Fruit fly (Drosophila melanogaster) whole organism, embryonic: ENCODE data around the gene Non3.
A peak's percentile ranks its signal among the peaks of the same experiment; 100 is the strongest.

Experiments used
- Atf3 ChIP-seq: fragments of 200-800 bp; sonication (Bioruptor generic); optimal IDR thresholded peaks from 3 replicates; lab custom pipeline; 2016; ENCODE audit warnings: missing biosample characterization, missing genetic modification characterization
- Atf6 ChIP-seq: fragments of 200-800 bp; sonication (Bioruptor generic); IDR thresholded peaks from 2 replicates; pipeline ENCODE4 v1.3.6; 2022; ENCODE audit warnings: missing biosample characterization, missing genetic modification characterization
- CG10321 ChIP-seq: fragments of 200-800 bp; sonication (Bioruptor generic); IDR thresholded peaks from 2 replicates; pipeline ENCODE4 v1.3.6; 2022; ENCODE audit warnings: missing biosample characterization, missing genetic modification characterization
- CG10979 ChIP-seq: fragments of 200-800 bp; sonication (Bioruptor generic); optimal IDR thresholded peaks from 2 replicates; lab custom pipeline; 2018; ENCODE audit warnings: missing biosample characterization, mild to moderate bottlenecking, missing genetic modification characterization, moderate library complexity
- CG11093 ChIP-seq: fragments of 200-800 bp; sonication (Bioruptor generic); IDR thresholded peaks from 3 replicates; pipeline ENCODE4 v1.3.6; 2022; ENCODE audit warnings: missing biosample characterization, missing genetic modification characterization
- CG12942 ChIP-seq: fragments of 200-800 bp; sonication (Bioruptor generic); optimal IDR thresholded peaks from 3 replicates; lab custom pipeline; 2016; ENCODE audit warnings: missing biosample characterization, missing genetic modification characterization
- CG13624 ChIP-seq: fragments of 200-800 bp; sonication (Bioruptor generic); optimal IDR thresholded peaks from 2 replicates; lab custom pipeline; 2016; ENCODE audit warnings: missing biosample characterization, missing genetic modification characterization
- CG16813 ChIP-seq: fragments of 200-800 bp; sonication (Bioruptor generic); IDR thresholded peaks from 3 replicates; pipeline ENCODE4 v1.3.6; 2022; ENCODE audit warnings: missing biosample characterization, missing genetic modification characterization; ENCODE audit not compliant: partially characterized antibody
- CG17612 ChIP-seq: fragments of 200-800 bp; sonication (Bioruptor generic); IDR thresholded peaks from 2 replicates; pipeline ENCODE4 v1.3.6; 2022; ENCODE audit warnings: missing biosample characterization, missing genetic modification characterization
- CG17829 ChIP-seq: fragments of 200-800 bp; optimal IDR thresholded peaks from 2 replicates; lab custom pipeline; 2019; ENCODE audit warnings: missing biosample characterization, mild to moderate bottlenecking, missing genetic modification characterization, moderate library complexity
- CG2202 ChIP-seq: fragments of 200-800 bp; sonication (Bioruptor generic); optimal IDR thresholded peaks from 2 replicates; lab custom pipeline; 2018; ENCODE audit warnings: missing biosample characterization, mild to moderate bottlenecking, missing genetic modification characterization
- CG2678 ChIP-seq: fragments of 200-800 bp; sonication (Bioruptor generic); optimal IDR thresholded peaks from 3 replicates; lab custom pipeline; 2019; ENCODE audit warnings: missing biosample characterization, mild to moderate bottlenecking, missing genetic modification characterization, moderate library complexity
- CG34224 ChIP-seq: fragments of 200-800 bp; sonication (Bioruptor generic); IDR thresholded peaks from 3 replicates; pipeline ENCODE4 v1.3.6; 2022; ENCODE audit warnings: missing biosample characterization, missing genetic modification characterization; ENCODE audit not compliant: partially characterized antibody
- CG7372 ChIP-seq: fragments of 200-800 bp; sonication (Bioruptor generic); IDR thresholded peaks from 2 replicates; pipeline ENCODE4 v1.3.6; 2022; ENCODE audit warnings: missing biosample characterization, missing genetic modification characterization
- CG8290 ChIP-seq, 3 experiments: fragments of 200-800 bp; sonication (Bioruptor generic); optimal IDR thresholded peaks; 2 replicates each; lab custom pipeline; 2016 to 2019; ENCODE audit warnings: missing biosample characterization in 3 of 3, missing genetic modification characterization in 3 of 3, mild to moderate bottlenecking in 2 of 3, moderate library complexity in 1 of 3
- CG9609 ChIP-seq: fragments of 200-800 bp; sonication (Bioruptor generic); optimal IDR thresholded peaks from 3 replicates; lab custom pipeline; 2016; ENCODE audit warnings: missing biosample characterization, missing genetic modification characterization
- CTCF ChIP-seq: fragments of 200-800 bp; sonication (Bioruptor generic); optimal IDR thresholded peaks from 2 replicates; lab custom pipeline; 2017; ENCODE audit warnings: missing biosample characterization, mild to moderate bottlenecking, missing genetic modification characterization, moderate library complexity
- Dip3 ChIP-seq: fragments of 200-800 bp; sonication (Bioruptor generic); optimal IDR thresholded peaks from 3 replicates; lab custom pipeline; 2016; ENCODE audit warnings: missing biosample characterization, missing genetic modification characterization
- Doc2 ChIP-seq: fragments of 200-800 bp; sonication (Bioruptor generic); IDR thresholded peaks from 2 replicates; pipeline ENCODE4 v1.3.6; 2022; ENCODE audit warnings: missing biosample characterization, missing genetic modification characterization
- Ets97D ChIP-seq: fragments of 200-800 bp; sonication (Bioruptor generic); optimal IDR thresholded peaks from 3 replicates; lab custom pipeline; 2016; ENCODE audit warnings: missing biosample characterization, missing genetic modification characterization
- Fer2 ChIP-seq: fragments of 200-800 bp; sonication (Bioruptor generic); optimal IDR thresholded peaks from 2 replicates; lab custom pipeline; 2018; ENCODE audit warnings: missing biosample characterization, mild to moderate bottlenecking, missing genetic modification characterization, moderate library complexity
- Gug ChIP-seq: fragments of 200-800 bp; sonication (Bioruptor generic); IDR thresholded peaks from 4 replicates; pipeline ENCODE4 v1.3.6; 2022; ENCODE audit warnings: missing biosample characterization, missing genetic modification characterization
- H2.0 ChIP-seq: fragments of 200-800 bp; sonication (Bioruptor generic); IDR thresholded peaks from 2 replicates; pipeline ENCODE4 v1.3.6; 2022; ENCODE audit warnings: missing biosample characterization, missing genetic modification characterization
- Hr78 ChIP-seq, 2 experiments: fragments of 200-800 bp in 1 of 2; fragments of >200 bp in 1 of 2; sonication (Bioruptor generic) in 1 of 2; optimal IDR thresholded peaks; 2 replicates each; lab custom pipeline; 2017 to 2019; ENCODE audit warnings: missing biosample characterization in 2 of 2, missing genetic modification characterization in 2 of 2, mild to moderate bottlenecking in 1 of 2, moderate library complexity in 1 of 2
- Kr ChIP-seq: fragments of 200-800 bp; sonication (Bioruptor generic); optimal IDR thresholded peaks from 2 replicates; lab custom pipeline; 2017; ENCODE audit warnings: missing biosample characterization, mild to moderate bottlenecking, missing genetic modification characterization
- MESR4 ChIP-seq: fragments of 200-800 bp; sonication (Bioruptor generic); optimal IDR thresholded peaks from 2 replicates; lab custom pipeline; 2018; ENCODE audit warnings: missing biosample characterization, mild to moderate bottlenecking, missing genetic modification characterization, moderate library complexity
- Max ChIP-seq: fragments of 200-800 bp; sonication (Bioruptor generic); optimal IDR thresholded peaks from 2 replicates; lab custom pipeline; 2016; ENCODE audit warnings: missing biosample characterization, mild to moderate bottlenecking, missing genetic modification characterization
- NC2β ChIP-seq: fragments of 200-800 bp; sonication (Bioruptor generic); optimal IDR thresholded peaks from 2 replicates; lab custom pipeline; 2016; ENCODE audit warnings: missing biosample characterization, missing genetic modification characterization
- Nf-YA ChIP-seq: fragments of 200-800 bp; sonication (Bioruptor generic); IDR thresholded peaks from 2 replicates; pipeline ENCODE4 v1.3.6; 2022; ENCODE audit warnings: missing biosample characterization, missing genetic modification characterization
- Sox100B ChIP-seq: fragments of 200-800 bp; sonication (Bioruptor generic); optimal IDR thresholded peaks from 3 replicates; lab custom pipeline; 2018; ENCODE audit warnings: missing biosample characterization, mild to moderate bottlenecking, missing genetic modification characterization
- ac ChIP-seq: fragments of 200-800 bp; sonication (Bioruptor generic); optimal IDR thresholded peaks from 3 replicates; lab custom pipeline; 2017; ENCODE audit warnings: missing biosample characterization, mild to moderate bottlenecking, missing genetic modification characterization
- ase ChIP-seq: fragments of 200-800 bp; sonication (Bioruptor generic); IDR thresholded peaks from 3 replicates; pipeline ENCODE4 v1.3.6; 2022; ENCODE audit warnings: missing biosample characterization, missing genetic modification characterization
- ato ChIP-seq: fragments of 200-800 bp; sonication (Bioruptor generic); IDR thresholded peaks from 2 replicates; pipeline ENCODE4 v1.3.6; 2022; ENCODE audit warnings: missing biosample characterization, missing genetic modification characterization; ENCODE audit not compliant: partially characterized antibody
- bbx ChIP-seq: fragments of 200-800 bp; sonication (Bioruptor generic); IDR thresholded peaks from 2 replicates; pipeline ENCODE4 v1.3.6; 2022; ENCODE audit warnings: missing biosample characterization, missing genetic modification characterization; ENCODE audit not compliant: partially characterized antibody
- corto ChIP-seq: fragments of 200-800 bp; sonication (Bioruptor generic); optimal IDR thresholded peaks from 2 replicates; lab custom pipeline; 2016; ENCODE audit warnings: missing biosample characterization, mild to moderate bottlenecking, missing genetic modification characterization, moderate library complexity
- ewg ChIP-seq: fragments of 200-800 bp; sonication (Bioruptor generic); optimal IDR thresholded peaks from 3 replicates; lab custom pipeline; 2017; ENCODE audit warnings: mild to moderate bottlenecking, missing biosample characterization, missing genetic modification reagents, missing genetic modification characterization
- kah ChIP-seq: fragments of 200-800 bp; sonication (Bioruptor generic); optimal IDR thresholded peaks from 2 replicates; lab custom pipeline; 2018; ENCODE audit warnings: missing biosample characterization, mild to moderate bottlenecking, missing genetic modification characterization
- lbe ChIP-seq: fragments of 200-800 bp; sonication (Bioruptor generic); optimal IDR thresholded peaks from 2 replicates; lab custom pipeline; 2016; ENCODE audit warnings: missing biosample characterization, mild to moderate bottlenecking, missing genetic modification characterization
- lilli ChIP-seq: fragments of 200-800 bp; sonication (Bioruptor generic); optimal IDR thresholded peaks from 3 replicates; lab custom pipeline; 2016; ENCODE audit warnings: missing biosample characterization, missing genetic modification characterization
- luna ChIP-seq: fragments of 200-800 bp; sonication (Bioruptor generic); optimal IDR thresholded peaks from 2 replicates; lab custom pipeline; 2016; ENCODE audit warnings: missing biosample characterization, missing genetic modification characterization
- nom ChIP-seq: fragments of 200-800 bp; sonication (Bioruptor generic); optimal IDR thresholded peaks from 2 replicates; lab custom pipeline; 2017; ENCODE audit warnings: missing biosample characterization, missing genetic modification characterization, mild to moderate bottlenecking, moderate library complexity, missing genetic modification reagents
- pan ChIP-seq, 4 experiments: fragments of >200 bp in 3 of 4; fragments of 200-800 bp in 1 of 4; sonication (Bioruptor generic) in 1 of 4; optimal IDR thresholded peaks in 3 of 4; IDR thresholded peaks in 1 of 4; 2 replicates each; pipeline versions ENCODE4 v1.3.6 to Lab custom; 2017 to 2022; ENCODE audit warnings: missing biosample characterization in 2 of 4, missing genetic modification characterization in 2 of 4, mixed read lengths in 1 of 4
- phol ChIP-seq: fragments of 200-800 bp; sonication (Bioruptor generic); optimal IDR thresholded peaks from 3 replicates; lab custom pipeline; 2018; ENCODE audit warnings: missing biosample characterization, mild to moderate bottlenecking, missing genetic modification characterization, moderate library complexity
- prd ChIP-seq, 3 experiments: fragments of >200 bp in 2 of 3; fragments of 200-800 bp in 1 of 3; sonication (Bioruptor generic) in 1 of 3; optimal IDR thresholded peaks in 2 of 3; IDR thresholded peaks in 1 of 3; 2 replicates in 2 of 3; 3 replicates in 1 of 3; pipeline versions ENCODE4 v1.3.6 to Lab custom; 2017 to 2022; ENCODE audit warnings: missing biosample characterization in 1 of 3, missing genetic modification characterization in 1 of 3
- salm ChIP-seq: fragments of 200-800 bp; sonication (Bioruptor generic); optimal IDR thresholded peaks from 2 replicates; lab custom pipeline; 2018; ENCODE audit warnings: missing biosample characterization, mild to moderate bottlenecking, missing genetic modification characterization
- sd ChIP-seq: fragments of 200-800 bp; sonication (Bioruptor generic); optimal IDR thresholded peaks from 3 replicates; lab custom pipeline; 2018; ENCODE audit warnings: missing biosample characterization, mild to moderate bottlenecking, missing genetic modification characterization, moderate library complexity
- sisA ChIP-seq: fragments of 200-800 bp; sonication (Bioruptor generic); IDR thresholded peaks from 2 replicates; pipeline ENCODE4 v1.3.6; 2022; ENCODE audit warnings: missing biosample characterization, missing genetic modification characterization
- tna ChIP-seq: fragments of 200-800 bp; sonication (Bioruptor generic); IDR thresholded peaks from 2 replicates; pipeline ENCODE4 v1.3.6; 2022; ENCODE audit warnings: missing biosample characterization, missing genetic modification characterization; ENCODE audit not compliant: partially characterized antibody

Non3 gene

DNA sequence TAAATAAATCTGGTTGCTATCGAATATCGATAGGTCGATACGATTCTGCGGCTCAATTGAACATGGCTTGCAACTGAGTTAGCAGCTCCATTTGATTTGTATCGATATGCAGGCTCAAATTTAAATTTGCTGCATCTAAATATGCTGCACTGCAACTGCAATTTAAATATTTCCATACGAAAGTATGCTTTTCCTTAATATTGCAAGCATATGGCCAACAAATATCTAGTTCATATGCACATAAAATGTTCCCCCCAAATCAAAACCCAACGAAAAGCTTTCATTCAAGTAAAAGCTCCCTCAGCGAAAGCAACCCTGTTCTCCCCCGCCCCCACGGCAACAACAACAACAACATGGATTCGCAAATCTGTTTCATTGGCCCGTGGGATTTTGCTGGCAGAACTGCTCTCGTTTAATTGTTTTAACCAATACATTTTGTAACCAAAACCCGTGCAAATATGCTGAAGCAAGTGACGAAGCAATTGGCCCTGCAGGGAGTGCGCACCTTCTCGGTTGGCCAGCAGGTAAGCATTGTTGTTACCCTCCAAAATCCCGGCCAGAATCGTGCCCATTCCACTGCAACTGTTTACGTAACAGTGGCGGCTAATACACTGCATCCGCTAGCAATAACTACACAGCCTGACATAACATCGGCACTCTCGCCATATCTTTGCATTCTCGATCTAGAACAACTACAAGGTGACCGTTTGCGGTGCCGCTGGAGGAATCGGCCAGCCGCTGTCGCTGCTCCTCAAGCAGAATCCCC is 2.7 kb downstream of the Non3 start, which contains the start of the genes CG7168 and Mdh2 (continued):
- TF ChIP-seq CG7372 (GFP tag; lab: Robert Waterston, UW) (no peak), salm (no peak), ewg (no peak), CG2678 (tag; lab: Kevin White, UChicago) (no peak), prd (optimal IDR thresholded peaks at IDR 0.05; lab: Kevin White, UChicago) (no peak), prd (GFP tag; IDR thresholded peaks at IDR 0.05; lab: Robert Waterston, UW) (no peak), sd (tag; lab: Kevin White, UChicago) (no peak), Doc2 (GFP tag; lab: Robert Waterston, UW) (no peak), ato (GFP tag; lab: Robert Waterston, UW) (peak; percentile 91), ac (GFP tag; lab: Kevin White, UChicago) (no peak), Atf6 (GFP tag; lab: Robert Waterston, UW) (no peak), phol (tag; lab: Kevin White, UChicago) (peak; percentile 44), luna (GFP tag; lab: Kevin White, UChicago) (no peak), MESR4 (GFP tag; lab: Kevin White, UChicago) (peak; percentile 34), Fer2 (tag; lab: Kevin White, UChicago) (no peak), CG8290 (GFP tag; optimal IDR thresholded peaks at IDR 0.05; lab: Kevin White, UChicago) (no peak), CG8290 (tag; optimal IDR thresholded peaks at IDR 0.05; lab: Kevin White, UChicago) (no peak), CG10979 (tag; lab: Kevin White, UChicago) (no peak), kah (no peak), Max (GFP tag; lab: Kevin White, UChicago) (no peak), CG34224 (GFP tag; lab: Robert Waterston, UW) (peak; percentile 79), CG17612 (GFP tag; lab: Robert Waterston, UW) (no peak), CG9609 (no peak), H2.0 (no peak), CG10321 (GFP tag; lab: Robert Waterston, UW) (no peak), CG12942 (GFP tag; lab: Kevin White, UChicago) (no peak), Ets97D (GFP tag; lab: Kevin White, UChicago) (peak; percentile 67), Nf-YA (GFP tag; lab: Robert Waterston, UW) (no peak), ase (GFP tag; lab: Robert Waterston, UW) (no peak), lbe (no peak), bbx (GFP tag; lab: Robert Waterston, UW) (peak; percentile 79), Kr (GFP tag; lab: Kevin White, UChicago) (no peak), CG2202 (tag; lab: Kevin White, UChicago) (no peak), NC2β (peak; percentile 16), Sox100B (GFP tag; lab: Kevin White, UChicago) (no peak), CG16813 (GFP tag; lab: Robert Waterston, UW) (peak; percentile 81), Hr78 (GFP tag; optimal IDR thresholded peaks at IDR 0.05; lab: Kevin White, UChicago) (no peak), CTCF (peak; percentile 9), lilli (GFP tag; lab: Kevin White, UChicago) (peak; percentile 32), CG11093 (GFP tag; lab: Robert Waterston, UW) (no peak), CG13624 (no peak), sisA (GFP tag; lab: Robert Waterston, UW) (no peak), corto (GFP tag; lab: Kevin White, UChicago) (no peak), Gug (GFP tag; lab: Robert Waterston, UW) (no peak), nom (GFP tag; lab: Kevin White, UChicago) (no peak), pan (optimal IDR thresholded peaks at IDR 0.05; lab: Kevin White, UChicago) (no peak), pan (GFP tag; optimal IDR thresholded peaks at IDR 0.05 in 1 of 2, IDR thresholded peaks at IDR 0.05 in 1 of 2) (peak in 1 of 2 experiments; percentile 18), CG17829 (peak; percentile 31), tna (peak; percentile 67), Dip3 (no peak), Atf3 (no peak)
